Worm (Caenorhabditis elegans): ENCODE data around the gene tnc-2.

DNA sequence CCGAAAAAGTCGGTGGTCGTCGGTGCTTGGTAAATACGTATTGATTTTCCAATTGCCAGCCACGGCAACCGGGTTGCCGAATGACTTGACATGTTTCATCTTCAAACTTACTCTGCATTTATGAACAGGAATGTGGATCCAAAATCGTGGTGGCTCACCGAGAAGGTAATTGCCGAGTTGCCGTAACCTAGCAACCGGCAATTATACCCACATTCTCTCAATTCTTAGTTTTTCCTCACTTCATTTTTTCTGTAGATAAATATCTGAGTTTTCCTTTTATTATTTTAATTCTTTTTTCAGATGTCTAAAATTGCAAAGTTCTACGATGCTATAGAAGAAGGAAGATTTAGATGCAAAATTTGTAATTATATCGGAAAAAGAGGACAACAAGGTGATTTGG, 14.0 kb upstream of the tnc-2 start, which contains the start of gene ZK673.4:
- TF ChIP-seq sea-1 (GFP tag; conservative IDR thresholded peaks at IDR 0.05) (no peak), ama-1 (optimal IDR thresholded peaks at IDR 0.05) (no peak), tra-4 (tag; optimal IDR thresholded peaks at IDR 0.05) (no peak), ceh-36 (tag; optimal IDR thresholded peaks at IDR 0.05) (no peak), F13C5.2 (tag; optimal IDR thresholded peaks at IDR 0.05) (no peak), scrt-1 (GFP tag; IDR thresholded peaks at IDR 0.05) (no peak), hnd-1 (tag; optimal IDR thresholded peaks at IDR 0.05) (no peak), hmbx-1 (tag; optimal IDR thresholded peaks at IDR 0.05) (no peak), pes-1 (GFP tag; IDR thresholded peaks at IDR 0.05) (no peak), tbx-37 (GFP tag; conservative IDR thresholded peaks at IDR 0.05) (no peak), B0310.2 (tag; optimal IDR thresholded peaks at IDR 0.05) (no peak), ets-7 (tag; optimal IDR thresholded peaks at IDR 0.05) (no peak), hmg-4 (GFP tag; optimal IDR thresholded peaks at IDR 0.05) (no peak)

Measured in whole organism, early embryonic.